Fruit fly (Drosophila melanogaster) whole organism, embryonic: ENCODE measurements around the gene Pa1.

Experiments used
- CG10147 ChIP-seq: fragments of 200-800 bp; sonication (Bioruptor generic); optimal IDR thresholded peaks from 2 replicates; lab custom pipeline; 2019; ENCODE audit warnings: missing biosample characterization, mild to moderate bottlenecking, missing genetic modification characterization, moderate library complexity
- Dfd ChIP-seq, 2 experiments: fragments of >200 bp; optimal IDR thresholded peaks; 2 replicates each; lab custom pipeline; 2017; ENCODE audit warnings: missing biosample characterization in 2 of 2, missing genetic modification characterization in 2 of 2
- YL-1 ChIP-seq: fragments of 200-800 bp; sonication (Bioruptor generic); optimal IDR thresholded peaks from 3 replicates; lab custom pipeline; 2017; ENCODE audit warnings: missing biosample characterization, mild to moderate bottlenecking, missing genetic modification characterization
- caup ChIP-seq: fragments of 200-800 bp; sonication (Bioruptor generic); optimal IDR thresholded peaks from 3 replicates; lab custom pipeline; 2017; ENCODE audit warnings: missing biosample characterization, mild to moderate bottlenecking, missing genetic modification characterization, moderate library complexity; ENCODE audit not compliant: severe bottlenecking
- peb ChIP-seq: fragments of 200-800 bp; sonication (Bioruptor generic); IDR thresholded peaks from 2 replicates; pipeline ENCODE4 v1.3.6; 2022; ENCODE audit warnings: missing biosample characterization, missing genetic modification characterization
- z ChIP-seq: fragments of 200-800 bp; sonication (Bioruptor generic); IDR thresholded peaks from 3 replicates; pipeline ENCODE4 v1.3.6; 2022; ENCODE audit warnings: missing biosample characterization, missing genetic modification characterization

dm6 chrX:11349780-11350179 is 9.3 kb upstream of the Pa1 start, which contains the start of gene NdufV3:
- TF ChIP-seq z (GFP tag; lab: Robert Waterston, UW) (no peak), CG10147 (GFP tag; lab: Kevin White, UChicago) (no peak), caup (no peak), Dfd (GFP tag; optimal IDR thresholded peaks at IDR 0.05; lab: Kevin White, UChicago) (no peak), peb (GFP tag; lab: Robert Waterston, UW) (no peak), YL-1 (GFP tag; lab: Kevin White, UChicago) (no peak)
